Worm (Caenorhabditis elegans) whole organism, L4 larva: Measurements from ENCODE around the gene cca-1.

Source experiments
- D1046.2 ChIP-seq: fragments of 200-800 bp; sonication (Bioruptor generic); IDR thresholded peaks from 2 replicates; pipeline ENCODE4 v1.3.6; 2022; ENCODE audit warnings: missing genetic modification characterization, missing compliant biosample characterization
- F10B5.3 ChIP-seq: sonication (generic microtip); optimal IDR thresholded peaks from 2 replicates; lab custom pipeline; 2016; ENCODE audit warnings: mild to moderate bottlenecking, missing genetic modification characterization, missing compliant biosample characterization
- F37D6.2 ChIP-seq: sonication (generic microtip); optimal IDR thresholded peaks from 2 replicates; lab custom pipeline; 2016; ENCODE audit warnings: mild to moderate bottlenecking, missing genetic modification characterization, missing compliant biosample characterization
- F44E2.7 ChIP-seq: fragments of 200-800 bp; sonication (Bioruptor generic); IDR thresholded peaks from 2 replicates; pipeline ENCODE4 v2.1.2; 2022; ENCODE audit warnings: missing genetic modification characterization, missing compliant biosample characterization
- F49E8.2 ChIP-seq: sonication (generic microtip); optimal IDR thresholded peaks from 2 replicates; lab custom pipeline; 2016; ENCODE audit warnings: missing compliant biosample characterization, mild to moderate bottlenecking, missing genetic modification characterization, borderline replicate concordance
- T26A8.4 ChIP-seq: fragments of 200-800 bp; sonication (Bioruptor generic); IDR thresholded peaks from 2 replicates; pipeline ENCODE4 v1.3.6; 2022; ENCODE audit warnings: missing genetic modification characterization, missing compliant biosample characterization
- Y105C5A.15 ChIP-seq: fragments of 200-800 bp; sonication (Bioruptor generic); IDR thresholded peaks from 2 replicates; pipeline ENCODE4 v1.3.6; 2022; ENCODE audit warnings: missing genetic modification characterization, missing compliant biosample characterization
- Y5F2A.4 ChIP-seq: fragments of 200-800 bp; sonication (Bioruptor generic); optimal IDR thresholded peaks from 2 replicates; lab custom pipeline; 2018; ENCODE audit warnings: mild to moderate bottlenecking, missing genetic modification characterization, missing compliant biosample characterization
- aly-2 ChIP-seq: sonication (generic microtip); optimal IDR thresholded peaks from 2 replicates; lab custom pipeline; 2018; ENCODE audit warnings: missing biosample characterization, missing genetic modification characterization
- ama-1 ChIP-seq: fragments of 150-350 bp; optimal IDR thresholded peaks from 2 replicates; lab custom pipeline; 2014; ENCODE audit warnings: inconsistent platforms, mixed read lengths
- arid-1 ChIP-seq: fragments of 200-800 bp; sonication (Bioruptor generic); conservative IDR thresholded peaks from 2 replicates; pipeline ENCODE4 v1.3.6; 2022; ENCODE audit warnings: missing genetic modification reagents, missing genetic modification characterization, missing compliant biosample characterization
- attf-4 ChIP-seq: sonication (generic microtip); optimal IDR thresholded peaks from 3 replicates; lab custom pipeline; 2017; ENCODE audit warnings: missing biosample characterization, missing genetic modification characterization
- ceh-20 ChIP-seq: fragments of 200-800 bp; sonication (Bioruptor generic); IDR thresholded peaks from 2 replicates; pipeline ENCODE4 v1.3.6; 2022; ENCODE audit warnings: missing genetic modification reagents, missing genetic modification characterization, missing compliant biosample characterization
- ceh-32 ChIP-seq: sonication (generic microtip); optimal IDR thresholded peaks from 2 replicates; lab custom pipeline; 2016; ENCODE audit warnings: mild to moderate bottlenecking, missing genetic modification characterization, missing compliant biosample characterization; ENCODE audit not compliant: poor library complexity
- ceh-44 ChIP-seq: fragments of 200-800 bp; sonication (Bioruptor generic); IDR thresholded peaks from 2 replicates; pipeline ENCODE4 v1.3.6; 2022; ENCODE audit warnings: missing genetic modification reagents, missing genetic modification characterization, missing compliant biosample characterization
- ceh-62 ChIP-seq: sonication (generic microtip); optimal IDR thresholded peaks from 2 replicates; lab custom pipeline; 2017; ENCODE audit warnings: missing biosample characterization, missing genetic modification characterization
- ceh-82 ChIP-seq: sonication (generic microtip); optimal IDR thresholded peaks from 2 replicates; lab custom pipeline; 2017; ENCODE audit warnings: missing biosample characterization, missing genetic modification characterization
- daf-12 ChIP-seq: fragments of 150-350 bp; optimal IDR thresholded peaks from 2 replicates; lab custom pipeline; 2014; ENCODE audit warnings: missing biosample characterization, missing genetic modification reagents, missing genetic modification characterization
- daf-16 ChIP-seq, 3 experiments: sonication (generic microtip); optimal IDR thresholded peaks; 2 replicates each; lab custom pipeline; 2016 to 2017; ENCODE audit warnings: missing genetic modification characterization in 3 of 3, missing genetic modification reagents in 3 of 3, mild to moderate bottlenecking in 2 of 3, missing compliant biosample characterization in 2 of 3, missing biosample characterization in 1 of 3, moderate library complexity in 1 of 3
- dpl-1 ChIP-seq: fragments of 150-350 bp; optimal IDR thresholded peaks from 2 replicates; lab custom pipeline; 2014; ENCODE audit warnings: missing biosample characterization, missing genetic modification reagents, missing genetic modification characterization
- dve-1 ChIP-seq: sonication (generic microtip); optimal IDR thresholded peaks from 2 replicates; lab custom pipeline; 2017; ENCODE audit warnings: antibody characterized with exemption, mild to moderate bottlenecking, missing genetic modification characterization, missing compliant biosample characterization; ENCODE audit not compliant: insufficient read depth
- egl-43 ChIP-seq: fragments of 200-800 bp; sonication (Bioruptor generic); IDR thresholded peaks from 2 replicates; pipeline ENCODE4 v1.3.6; 2022; ENCODE audit warnings: missing genetic modification reagents, missing genetic modification characterization, missing compliant biosample characterization
- gei-8 ChIP-seq: fragments of 200-800 bp; sonication (Bioruptor generic); optimal IDR thresholded peaks from 2 replicates; lab custom pipeline; 2018; ENCODE audit warnings: mild to moderate bottlenecking, missing genetic modification characterization, missing compliant biosample characterization
- hif-1 ChIP-seq, 2 experiments: sonication (generic microtip); optimal IDR thresholded peaks; 2 replicates each; lab custom pipeline; 2016 to 2017; ENCODE audit warnings: missing compliant biosample characterization in 2 of 2, missing genetic modification characterization in 2 of 2, missing genetic modification reagents in 2 of 2, missing genotype in 2 of 2, mild to moderate bottlenecking in 1 of 2
- hmg-1.1 ChIP-seq: fragments of 200-800 bp; sonication (Bioruptor generic); IDR thresholded peaks from 2 replicates; pipeline ENCODE4 v1.3.6; 2022; ENCODE audit warnings: missing genetic modification reagents, missing genetic modification characterization, missing compliant biosample characterization
- jun-1 ChIP-seq: fragments of 150-350 bp; optimal IDR thresholded peaks from 2 replicates; lab custom pipeline; 2014; ENCODE audit warnings: missing biosample characterization, missing genetic modification reagents, missing genetic modification characterization
- lin-1 ChIP-seq: fragments of 200-800 bp; sonication (Bioruptor generic); IDR thresholded peaks from 2 replicates; pipeline ENCODE4 v1.3.6; 2022; ENCODE audit warnings: missing genetic modification reagents, missing genetic modification characterization, missing compliant biosample characterization
- lin-29 ChIP-seq: fragments of 200-800 bp; sonication (Bioruptor generic); IDR thresholded peaks from 2 replicates; pipeline ENCODE4 v1.3.6; 2022; ENCODE audit warnings: missing genetic modification reagents, missing genetic modification characterization, missing compliant biosample characterization
- lin-39 ChIP-seq: fragments of 150-350 bp; optimal IDR thresholded peaks from 2 replicates; lab custom pipeline; 2014; ENCODE audit warnings: missing biosample characterization, missing genetic modification reagents, missing genetic modification characterization
- lsy-2 ChIP-seq, 2 experiments: fragments of 150-350 bp in 1 of 2; sonication (generic microtip) in 1 of 2; optimal IDR thresholded peaks; 2 replicates each; lab custom pipeline; 2014 to 2017; ENCODE audit warnings: missing biosample characterization in 2 of 2, missing genetic modification characterization in 2 of 2
- madf-5 ChIP-seq, 2 experiments: fragments of 200-800 bp; sonication (Bioruptor generic); IDR thresholded peaks; 2 replicates each; pipeline ENCODE4 v1.3.6; 2022; ENCODE audit warnings: missing compliant biosample characterization in 2 of 2, missing genetic modification characterization in 2 of 2
- mdl-1 ChIP-seq, 2 experiments: fragments of 150-350 bp in 1 of 2; sonication (generic microtip) in 1 of 2; optimal IDR thresholded peaks; 2 replicates each; lab custom pipeline; 2014 to 2017; ENCODE audit warnings: missing biosample characterization in 2 of 2, missing genetic modification characterization in 2 of 2
- nhr-102 ChIP-seq: sonication (generic microtip); optimal IDR thresholded peaks from 2 replicates; lab custom pipeline; 2016; ENCODE audit warnings: mild to moderate bottlenecking, missing genetic modification characterization, moderate library complexity, missing compliant biosample characterization
- nhr-25 ChIP-seq: sonication (generic microtip); optimal IDR thresholded peaks from 2 replicates; lab custom pipeline; 2017; ENCODE audit warnings: missing genetic modification characterization, mild to moderate bottlenecking, missing compliant biosample characterization, antibody characterized with exemption, moderate library complexity, borderline replicate concordance; ENCODE audit not compliant: insufficient read depth
- nhr-28 ChIP-seq: fragments of 150-350 bp; optimal IDR thresholded peaks from 2 replicates; lab custom pipeline; 2014; ENCODE audit warnings: missing biosample characterization, missing genetic modification characterization
- nhr-76 ChIP-seq: fragments of 150-350 bp; optimal IDR thresholded peaks from 2 replicates; lab custom pipeline; 2014; ENCODE audit warnings: missing biosample characterization, missing genetic modification characterization
- nhr-77 ChIP-seq: fragments of 150-350 bp; optimal IDR thresholded peaks from 2 replicates; lab custom pipeline; 2014; ENCODE audit warnings: missing biosample characterization, missing genetic modification characterization
- pha-4 ChIP-seq, 2 experiments: fragments of 150-350 bp in 1 of 2; fragments of 200-800 bp in 1 of 2; sonication (Bioruptor generic) in 1 of 2; IDR thresholded peaks in 1 of 2; optimal IDR thresholded peaks in 1 of 2; 2 replicates each; pipeline versions ENCODE4 v1.3.6 to Lab custom; 2014 to 2022; ENCODE audit warnings: missing genetic modification characterization in 2 of 2, missing genetic modification reagents in 2 of 2, missing biosample characterization in 1 of 2, missing compliant biosample characterization in 1 of 2
- saeg-2 ChIP-seq: fragments of 200-800 bp; sonication (Bioruptor generic); IDR thresholded peaks from 2 replicates; pipeline ENCODE4 v1.3.6; 2022; ENCODE audit warnings: missing genetic modification reagents, missing genetic modification characterization, missing compliant biosample characterization
- snpc-4 ChIP-seq: fragments of 150-350 bp; optimal IDR thresholded peaks from 2 replicates; lab custom pipeline; 2014; ENCODE audit warnings: missing biosample characterization, missing genetic modification characterization
- spr-3 ChIP-seq: fragments of 200-800 bp; sonication (Bioruptor generic); optimal IDR thresholded peaks from 2 replicates; lab custom pipeline; 2018; ENCODE audit warnings: mild to moderate bottlenecking, missing genetic modification characterization, missing compliant biosample characterization
- tra-1 ChIP-seq: fragments of 200-800 bp; sonication (Bioruptor generic); IDR thresholded peaks from 2 replicates; pipeline ENCODE4 v1.3.6; 2022; ENCODE audit warnings: missing genetic modification reagents, missing genetic modification characterization, missing compliant biosample characterization
- unc-130 ChIP-seq: sonication (generic microtip); optimal IDR thresholded peaks from 2 replicates; lab custom pipeline; 2016; ENCODE audit warnings: missing genetic modification reagents, missing genetic modification characterization, missing compliant biosample characterization
- unc-39 ChIP-seq: sonication (generic microtip); optimal IDR thresholded peaks from 2 replicates; lab custom pipeline; 2017; ENCODE audit warnings: missing biosample characterization, missing genetic modification characterization
- unc-62 ChIP-seq, 3 experiments: fragments of 150-350 bp in 1 of 3; sonication (generic microtip); optimal IDR thresholded peaks in 2 of 3; peaks in 1 of 3; 1 replicate in 1 of 3; 2 replicates in 2 of 3; lab custom pipeline; 2014 to 2017; ENCODE audit warnings: missing biosample characterization in 3 of 3, missing genetic modification characterization in 3 of 3, missing genetic modification reagents in 3 of 3, missing genotype in 1 of 3
- zip-11 ChIP-seq: fragments of 200-800 bp; sonication (Bioruptor generic); IDR thresholded peaks from 2 replicates; pipeline ENCODE4 v1.3.6; 2022; ENCODE audit warnings: missing genetic modification characterization, missing compliant biosample characterization
- ztf-11 ChIP-seq: fragments of 150-350 bp; optimal IDR thresholded peaks from 2 replicates; lab custom pipeline; 2014; ENCODE audit warnings: missing biosample characterization, missing genetic modification characterization

The cca-1 gene

ce11 chrX:7826590-7827260, 49.0 kb downstream of the cca-1 start:
- TF ChIP-seq unc-62 (GFP tag; optimal IDR thresholded peaks at IDR 0.05 in 1 of 2; lab: Kevin White, UChicago) (no peak), unc-62 (tag; optimal IDR thresholded peaks at IDR 0.05; lab: Kevin White, UChicago) (no peak), nhr-28 (peak; percentile 53), ceh-20 (GFP tag; lab: Robert Waterston, UW) (no peak), snpc-4 (tag; lab: Kevin White, UChicago) (no peak), zip-11 (GFP tag; lab: Robert Waterston, UW) (no peak), egl-43 (GFP tag; lab: Robert Waterston, UW) (no peak), ztf-11 (tag; lab: Kevin White, UChicago) (no peak)

- TF ChIP-seq pha-4 (GFP tag; IDR thresholded peaks at IDR 0.05; lab: Robert Waterston, UW) = 0 out of 2 replicates have a peak, but pooled peaks have one; percentile 28
- no peak for TF ChIP-seq pha-4 (tag; optimal IDR thresholded peaks at IDR 0.05; lab: Kevin White, UChicago)
- TF ChIP-seq nhr-25 (tag; lab: Kevin White, UChicago) = peak; percentile 35
- TF ChIP-seq gei-8 (GFP tag; lab: Kevin White, UChicago) = no peak
- TF ChIP-seq lin-39 = no peak
- TF ChIP-seq snpc-4 (tag; lab: Kevin White, UChicago) = no peak
- no peak for TF ChIP-seq hmg-1.1 (GFP tag; lab: Robert Waterston, UW)
- TF ChIP-seq aly-2 (tag; lab: Kevin White, UChicago) = peak; percentile 89
- TF ChIP-seq Y105C5A.15 (GFP tag; lab: Robert Waterston, UW) = no peak
- TF ChIP-seq F37D6.2 (tag; lab: Kevin White, UChicago) = no peak
- TF ChIP-seq Y5F2A.4 (GFP tag; lab: Kevin White, UChicago) = no peak
- TF ChIP-seq lin-29 (GFP tag; lab: Robert Waterston, UW) = no peak
- TF ChIP-seq ceh-44 (GFP tag; lab: Robert Waterston, UW) = no peak
- TF ChIP-seq daf-16 (GFP tag; optimal IDR thresholded peaks at IDR 0.05; lab: Kevin White, UChicago) = peak in 1 of 2 experiments; percentile 71
- TF ChIP-seq daf-16 (tag; optimal IDR thresholded peaks at IDR 0.05; lab: Kevin White, UChicago) = peak; percentile 73
- no peak for TF ChIP-seq unc-39 (tag; lab: Kevin White, UChicago)
- no peak for TF ChIP-seq hif-1 (tag; optimal IDR thresholded peaks at IDR 0.05; lab: Kevin White, UChicago)
- TF ChIP-seq madf-5 (GFP tag; IDR thresholded peaks at IDR 0.05; lab: Robert Waterston, UW) = no peak
- peak in 1 of 2 experiments; percentile 48 for TF ChIP-seq lsy-2 (tag; optimal IDR thresholded peaks at IDR 0.05; lab: Kevin White, UChicago)
- TF ChIP-seq F10B5.3 (tag; lab: Kevin White, UChicago) = no peak
- no peak for TF ChIP-seq unc-130
- no peak for TF ChIP-seq D1046.2 (GFP tag; lab: Robert Waterston, UW)
- TF ChIP-seq saeg-2 = no peak
- no peak for TF ChIP-seq F44E2.7 (GFP tag; lab: Robert Waterston, UW)
- no peak for TF ChIP-seq nhr-76 (tag; lab: Kevin White, UChicago)
- no peak for TF ChIP-seq arid-1 (GFP tag; lab: Robert Waterston, UW)
- TF ChIP-seq ceh-32 (tag; lab: Kevin White, UChicago) = no peak
- TF ChIP-seq T26A8.4 = peak; percentile 31; the same call in 1 of the 2 replicates
- no peak for TF ChIP-seq jun-1 (tag; lab: Kevin White, UChicago)
- TF ChIP-seq dpl-1 (GFP tag; lab: Kevin White, UChicago) = no peak
- peak; percentile 37 for TF ChIP-seq dve-1 (tag; lab: Kevin White, UChicago)
- no peak for TF ChIP-seq ceh-82
- peak; percentile 52 for TF ChIP-seq ama-1 (lab: Kevin White, UChicago)
- TF ChIP-seq tra-1 (GFP tag; lab: Robert Waterston, UW) = no peak
- no peak for TF ChIP-seq daf-12 (tag; lab: Kevin White, UChicago)
- TF ChIP-seq attf-4 (tag; lab: Kevin White, UChicago) = no peak
- no peak for TF ChIP-seq F49E8.2
- TF ChIP-seq ceh-62 (tag; lab: Kevin White, UChicago) = no peak
- TF ChIP-seq mdl-1 (tag; optimal IDR thresholded peaks at IDR 0.05; lab: Kevin White, UChicago) = peak in 1 of 2 experiments; percentile 63
- TF ChIP-seq lin-1 (GFP tag; lab: Robert Waterston, UW) = no peak
- no peak for TF ChIP-seq spr-3 (GFP tag; lab: Kevin White, UChicago)
- peak; percentile 18 for TF ChIP-seq nhr-77 (tag; lab: Kevin White, UChicago)
- no peak for TF ChIP-seq nhr-102 (tag; lab: Kevin White, UChicago)
These were observed 50.0 kb downstream of the cca-1 start for ce11 chrX:7825707-7826106.
